Fruit fly (Drosophila melanogaster) whole organism, wandering third instar larva: ENCODE data around the gene Nle.

ENCODE experiments used
- Abd-B ChIP-seq: fragments of >200 bp; optimal IDR thresholded peaks from 2 replicates; lab custom pipeline; 2017; ENCODE audit warnings: missing biosample characterization, missing genetic modification characterization
- CG9705 ChIP-seq: fragments of 200-800 bp; sonication (Bioruptor generic); optimal IDR thresholded peaks from 2 replicates; lab custom pipeline; 2018; ENCODE audit warnings: missing biosample characterization, mild to moderate bottlenecking, missing genetic modification characterization
- Dfd ChIP-seq: fragments of >200 bp; optimal IDR thresholded peaks from 2 replicates; lab custom pipeline; 2017; ENCODE audit warnings: missing biosample characterization, missing genetic modification characterization
- Dif ChIP-seq: fragments of 200-275, 200-300 bp; sonication (Bioruptor generic); optimal IDR thresholded peaks from 2 replicates; lab custom pipeline; 2018; ENCODE audit warnings: missing biosample characterization, missing genetic modification characterization; ENCODE audit not compliant: partially characterized antibody
- GATAd ChIP-seq: sonication (Bioruptor generic); optimal IDR thresholded peaks from 2 replicates; lab custom pipeline; 2016; ENCODE audit warnings: missing biosample characterization, missing genetic modification characterization
- Hr83 ChIP-seq: fragments of 200-300 bp; sonication (Bioruptor generic); optimal IDR thresholded peaks from 2 replicates; lab custom pipeline; 2016; ENCODE audit warnings: missing biosample characterization, mild to moderate bottlenecking, missing genetic modification characterization, moderate library complexity; ENCODE audit not compliant: poor library complexity, severe bottlenecking
- Jra ChIP-seq: sonication (Bioruptor generic); optimal IDR thresholded peaks from 2 replicates; lab custom pipeline; 2016; ENCODE audit warnings: missing biosample characterization, missing genetic modification characterization
- N ChIP-seq: fragments of >200 bp; optimal IDR thresholded peaks from 2 replicates; lab custom pipeline; 2018; ENCODE audit warnings: missing biosample characterization, missing external identifiers, missing genetic modification characterization
- OdsH ChIP-seq: fragments of 200-800 bp; sonication (Bioruptor generic); optimal IDR thresholded peaks from 2 replicates; lab custom pipeline; 2016; ENCODE audit warnings: missing biosample characterization, mild to moderate bottlenecking, missing genetic modification characterization
- Rel ChIP-seq, 2 experiments: fragments of 200-800 bp; sonication (Bioruptor generic) in 1 of 2; optimal IDR thresholded peaks; 2 replicates in 1 of 2; 3 replicates in 1 of 2; lab custom pipeline; 2016 to 2019; ENCODE audit warnings: mild to moderate bottlenecking in 2 of 2, missing biosample characterization in 2 of 2, missing genetic modification characterization in 2 of 2, moderate library complexity in 1 of 2
- Vsx2 ChIP-seq: fragments of 200-300, 225-300 bp; sonication (Bioruptor generic); optimal IDR thresholded peaks from 2 replicates; lab custom pipeline; 2018; ENCODE audit warnings: missing biosample characterization, missing genetic modification characterization; ENCODE audit not compliant: partially characterized antibody
- br ChIP-seq: fragments of 200-800 bp; sonication (Bioruptor generic); optimal IDR thresholded peaks from 2 replicates; lab custom pipeline; 2016; ENCODE audit warnings: missing biosample characterization, missing genetic modification characterization
- brk ChIP-seq: fragments of 200-800 bp; sonication (Bioruptor generic); optimal IDR thresholded peaks from 2 replicates; lab custom pipeline; 2016; ENCODE audit warnings: missing biosample characterization, mild to moderate bottlenecking, missing genetic modification characterization
- dl ChIP-seq, 2 experiments: fragments of 175-275, 200-275 bp in 1 of 2; fragments of 200-275 bp in 1 of 2; sonication (Bioruptor generic); optimal IDR thresholded peaks; lab custom pipeline; 2018; ENCODE audit warnings: mild to moderate bottlenecking in 2 of 2, missing biosample characterization in 2 of 2, missing genetic modification characterization in 2 of 2, moderate library complexity in 2 of 2; ENCODE audit not compliant: partially characterized antibody in 2 of 2, insufficient read depth in 1 of 2
- dmrt93B ChIP-seq: fragments of 200-800 bp; sonication (Bioruptor generic); optimal IDR thresholded peaks from 2 replicates; lab custom pipeline; 2018; ENCODE audit warnings: missing biosample characterization, mild to moderate bottlenecking, missing genetic modification characterization
- dsf ChIP-seq: sonication (Bioruptor generic); optimal IDR thresholded peaks from 2 replicates; lab custom pipeline; 2016; ENCODE audit warnings: missing biosample characterization, missing genetic modification characterization, borderline replicate concordance
- foxo ChIP-seq, 2 experiments: fragments of 200-800 bp; sonication (Bioruptor generic); optimal IDR thresholded peaks; 2 replicates in 1 of 2; 3 replicates in 1 of 2; lab custom pipeline; 2016 to 2017; ENCODE audit warnings: missing biosample characterization in 2 of 2, missing genetic modification characterization in 2 of 2
- fru ChIP-seq: fragments of 200-800 bp; sonication (Bioruptor generic); optimal IDR thresholded peaks from 3 replicates; lab custom pipeline; 2016; ENCODE audit warnings: missing biosample characterization, mild to moderate bottlenecking, missing genetic modification characterization
- h ChIP-seq: fragments of 200-800 bp; sonication (Bioruptor generic); optimal IDR thresholded peaks from 3 replicates; lab custom pipeline; 2016; ENCODE audit warnings: missing biosample characterization, mild to moderate bottlenecking, missing genetic modification characterization
- jim ChIP-seq: fragments of 175-275, 200-325 bp; sonication (Bioruptor generic); optimal IDR thresholded peaks from 2 replicates; lab custom pipeline; 2016; ENCODE audit warnings: missing biosample characterization, mild to moderate bottlenecking, missing genetic modification characterization
- lola ChIP-seq: fragments of >200 bp; optimal IDR thresholded peaks from 2 replicates; lab custom pipeline; 2017; ENCODE audit warnings: missing biosample characterization, missing genetic modification characterization
- pan ChIP-seq: fragments of >200 bp; optimal IDR thresholded peaks from 2 replicates; lab custom pipeline; 2017
- psq ChIP-seq: fragments of 200-800 bp; sonication (Bioruptor generic); optimal IDR thresholded peaks from 3 replicates; lab custom pipeline; 2017; ENCODE audit warnings: missing biosample characterization, mild to moderate bottlenecking, missing genetic modification characterization, moderate library complexity
- rgr ChIP-seq: fragments of 200-800 bp; sonication (Bioruptor generic); optimal IDR thresholded peaks from 3 replicates; lab custom pipeline; 2016; ENCODE audit warnings: missing biosample characterization, mild to moderate bottlenecking, missing genetic modification characterization
- sv ChIP-seq: fragments of 200-800 bp; sonication (Bioruptor generic); optimal IDR thresholded peaks from 3 replicates; lab custom pipeline; 2016; ENCODE audit warnings: missing biosample characterization, missing genetic modification characterization
- tai ChIP-seq: sonication (Bioruptor generic); optimal IDR thresholded peaks from 2 replicates; lab custom pipeline; 2016; ENCODE audit warnings: missing biosample characterization, missing genetic modification characterization
- woc ChIP-seq: sonication (Bioruptor generic); optimal IDR thresholded peaks from 2 replicates; lab custom pipeline; 2016; ENCODE audit warnings: missing biosample characterization, mild to moderate bottlenecking, missing genetic modification characterization

The Nle gene

dm6 chr2L:552432-552929 lies 15.4 kb downstream of the Nle start, which contains the start of gene Ets21C (continued):
- TF ChIP-seq dsf = no peak

DNA sequence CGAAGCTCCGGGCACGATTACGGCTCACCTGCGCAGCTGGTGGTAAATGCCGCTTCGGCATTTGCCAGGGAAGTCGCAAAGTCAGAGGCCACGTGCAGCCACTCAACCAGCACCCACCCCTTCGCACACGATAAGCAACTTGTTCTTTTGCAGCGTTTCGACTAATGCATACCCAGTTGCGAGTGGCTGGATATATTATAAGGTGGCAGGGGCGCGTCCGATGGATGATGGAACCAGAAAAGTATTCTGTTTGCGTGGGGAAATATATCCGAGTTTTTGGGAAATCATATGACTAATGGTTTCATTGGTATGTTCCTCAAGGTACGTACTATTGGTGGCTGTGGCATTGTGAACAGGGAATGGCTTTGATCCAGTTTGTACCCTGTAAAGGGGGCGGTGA lies 18.3 kb downstream of the Nle start:
- no peak for TF ChIP-seq brk
- TF ChIP-seq tai (GFP tag; lab: Kevin White, UChicago) = no peak
- TF ChIP-seq Abd-B = no peak
- no peak for TF ChIP-seq dmrt93B (GFP tag; lab: Kevin White, UChicago)
- no peak for TF ChIP-seq Hr83 (GFP tag; lab: Kevin White, UChicago)
- no peak for TF ChIP-seq dl (GFP tag; optimal IDR thresholded peaks at IDR 0.05; lab: Kevin White, UChicago; ENCODE audit: insufficient read depth in 1 of 2, partially characterized antibody in 2 of 2)
- no peak for TF ChIP-seq psq (GFP tag; lab: Kevin White, UChicago)
- TF ChIP-seq pan (lab: Kevin White, UChicago) = no peak
- no peak for TF ChIP-seq lola (GFP tag; lab: Kevin White, UChicago)
- TF ChIP-seq Rel (GFP tag; optimal IDR thresholded peaks at IDR 0.05; lab: Kevin White, UChicago) = no peak
- TF ChIP-seq Rel (tag; optimal IDR thresholded peaks at IDR 0.05; lab: Kevin White, UChicago) = no peak
- no peak for TF ChIP-seq sv (GFP tag; lab: Kevin White, UChicago)
- no peak for TF ChIP-seq woc (GFP tag; lab: Kevin White, UChicago)
- no peak for TF ChIP-seq Jra
- TF ChIP-seq dsf = no peak
- no peak for TF ChIP-seq Dif (GFP tag; lab: Kevin White, UChicago)

dm6 chr2L:547978-548377 lies 19.9 kb downstream of the Nle start:
- no peak for TF ChIP-seq foxo (GFP tag; optimal IDR thresholded peaks at IDR 0.05; lab: Kevin White, UChicago)
- no peak for TF ChIP-seq Vsx2 (GFP tag; lab: Kevin White, UChicago)
- TF ChIP-seq N (GFP tag; lab: Kevin White, UChicago) = peak; percentile 50
- TF ChIP-seq, all 38 proteins: peak for 1

DNA sequence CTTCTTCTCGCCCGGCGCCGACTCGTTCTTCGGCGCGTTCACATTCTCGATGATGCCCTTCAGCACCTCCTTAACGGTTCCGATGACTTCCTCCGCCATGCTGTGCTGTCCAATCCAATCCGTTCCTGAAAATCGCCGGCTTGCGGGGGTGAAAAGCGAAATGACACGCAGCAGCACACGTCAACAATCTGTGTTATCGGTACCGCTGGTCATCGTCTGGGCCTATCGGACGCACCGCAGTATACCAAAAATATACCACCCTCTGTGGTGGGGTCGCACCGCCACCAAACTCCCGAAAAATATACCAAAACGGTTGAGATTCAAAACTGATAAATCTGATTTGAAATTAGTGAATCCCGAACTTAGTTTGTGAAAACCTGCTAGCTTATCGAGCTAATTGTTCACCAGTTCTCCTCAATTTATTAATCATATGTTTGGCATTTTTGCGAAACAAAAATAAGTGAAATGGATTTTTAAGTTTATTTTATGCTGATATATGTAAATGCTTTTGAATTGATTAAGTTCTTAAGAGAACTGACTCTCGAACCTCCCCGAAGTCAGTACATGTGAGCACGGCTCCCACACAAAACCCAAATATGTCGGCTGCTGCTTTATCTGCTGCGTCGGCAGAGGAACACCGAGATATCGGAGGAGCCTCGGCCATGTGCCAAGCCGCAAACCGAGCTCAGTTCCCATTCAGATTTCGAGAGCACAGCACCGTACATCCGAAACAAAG lies 23.3 kb downstream of the Nle start, which contains the start of the genes Spp and nAChRbeta3:
Gene Spp, minus strand, starts transcription at position 210 of the 736 bp plus-strand sequence.
Gene nAChRbeta3, plus strand, starts transcription at position 686 of the 736 bp plus-strand sequence.
- TF ChIP-seq GATAd (GFP tag; lab: Kevin White, UChicago) (no peak), Rel (GFP tag; optimal IDR thresholded peaks at IDR 0.05; lab: Kevin White, UChicago) (no peak), Rel (tag; optimal IDR thresholded peaks at IDR 0.05; lab: Kevin White, UChicago) (peak; percentile 97)

- no peak for TF ChIP-seq CG9705 (GFP tag; lab: Kevin White, UChicago)
- no peak for TF ChIP-seq br (GFP tag; lab: Kevin White, UChicago)
- no peak for TF ChIP-seq Jra
- no peak for TF ChIP-seq fru (GFP tag; lab: Kevin White, UChicago)
- TF ChIP-seq foxo (GFP tag; optimal IDR thresholded peaks at IDR 0.05; lab: Kevin White, UChicago) = no peak
- no peak for TF ChIP-seq brk
- TF ChIP-seq N (GFP tag; lab: Kevin White, UChicago) = no peak
- no peak for TF ChIP-seq Dif (GFP tag; lab: Kevin White, UChicago)
- no peak for TF ChIP-seq rgr (GFP tag; lab: Kevin White, UChicago)
- no peak for TF ChIP-seq psq (GFP tag; lab: Kevin White, UChicago)
- TF ChIP-seq dl (GFP tag; optimal IDR thresholded peaks at IDR 0.05; lab: Kevin White, UChicago; ENCODE audit: insufficient read depth in 1 of 2, partially characterized antibody in 2 of 2) = no peak
- no peak for TF ChIP-seq jim (GFP tag; lab: Kevin White, UChicago)
- TF ChIP-seq Rel (GFP tag; optimal IDR thresholded peaks at IDR 0.05; lab: Kevin White, UChicago) = no peak
- TF ChIP-seq Rel (tag; optimal IDR thresholded peaks at IDR 0.05; lab: Kevin White, UChicago) = no peak
- no peak for TF ChIP-seq h (GFP tag; lab: Kevin White, UChicago)
- TF ChIP-seq dsf = no peak
- no peak for TF ChIP-seq Abd-B
- no peak for TF ChIP-seq OdsH (GFP tag; lab: Kevin White, UChicago)
- TF ChIP-seq Dfd (GFP tag; lab: Kevin White, UChicago) = no peak
- TF ChIP-seq lola (GFP tag; lab: Kevin White, UChicago) = no peak
- TF ChIP-seq, all 38 proteins: peak for 0
Measured at dm6 chr2L:543799-544198, 24.1 kb downstream of the Nle start.
